Fruit fly (Drosophila melanogaster): Measurements from ENCODE around the gene Pi3K21B.

Gene Pi3K21B

dm6 chr2L:346781-347180 is 49.1 kb downstream of the Pi3K21B start:
- no peak for TF ChIP-seq rgr (GFP tag; optimal IDR thresholded peaks at IDR 0.05)
- TF ChIP-seq Myc (optimal IDR thresholded peaks at IDR 0.05): no peak
- no peak for TF ChIP-seq Dfd (GFP tag; optimal IDR thresholded peaks at IDR 0.05)
- no peak for TF ChIP-seq N (GFP tag; optimal IDR thresholded peaks at IDR 0.05)
- TF ChIP-seq GATAd (GFP tag; optimal IDR thresholded peaks at IDR 0.05): no peak
- TF ChIP-seq fru (GFP tag; optimal IDR thresholded peaks at IDR 0.05): no peak
- no peak for TF ChIP-seq dsf (GFP tag; optimal IDR thresholded peaks at IDR 0.05; ENCODE audit: borderline replicate concordance)
- TF ChIP-seq Sp1 (GFP tag; optimal IDR thresholded peaks at IDR 0.05): no peak
- TF ChIP-seq ey (GFP tag; optimal IDR thresholded peaks at IDR 0.05): no peak
- no peak for TF ChIP-seq foxo (GFP tag; optimal IDR thresholded peaks at IDR 0.05)
- TF ChIP-seq OdsH (GFP tag; optimal IDR thresholded peaks at IDR 0.05): no peak
- no peak for TF ChIP-seq psq (GFP tag; optimal IDR thresholded peaks at IDR 0.05)
- TF ChIP-seq Rel (GFP tag; optimal IDR thresholded peaks at IDR 0.05): no peak
- no peak for TF ChIP-seq Rel (tag; optimal IDR thresholded peaks at IDR 0.05)
- TF ChIP-seq CG9705 (GFP tag; optimal IDR thresholded peaks at IDR 0.05): no peak
- no peak for TF ChIP-seq br (GFP tag; optimal IDR thresholded peaks at IDR 0.05)
- no peak for TF ChIP-seq h (GFP tag; optimal IDR thresholded peaks at IDR 0.05)
- no peak for TF ChIP-seq brk (GFP tag; optimal IDR thresholded peaks at IDR 0.05)
- no peak for TF ChIP-seq dl (GFP tag; optimal IDR thresholded peaks at IDR 0.05; ENCODE audit: insufficient read depth in 1 of 2, partially characterized antibody in 2 of 2)
- TF ChIP-seq CrebA (GFP tag; optimal IDR thresholded peaks at IDR 0.05; ENCODE audit: borderline replicate concordance): no peak

DNA sequence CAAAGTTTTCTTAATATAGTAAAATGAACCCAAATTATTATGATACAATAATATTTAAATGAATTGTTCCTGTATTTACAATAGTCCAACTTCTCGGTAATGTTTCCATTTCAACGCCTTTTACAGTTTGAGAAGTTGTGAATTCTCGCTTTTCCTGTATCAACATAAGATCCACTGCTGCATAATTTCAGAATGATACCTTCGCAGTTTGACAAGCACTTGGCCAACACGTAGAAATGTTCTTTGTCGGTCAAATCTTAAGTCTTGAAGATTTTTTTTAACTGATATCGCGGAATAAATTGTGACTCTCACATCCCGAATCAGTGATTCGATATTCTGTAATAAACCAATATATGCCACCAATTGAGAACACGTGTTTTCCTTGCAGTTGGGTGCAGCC is 49.9 kb downstream of the Pi3K21B start:
- no peak for TF ChIP-seq jim (GFP tag; optimal IDR thresholded peaks at IDR 0.05)
- no peak for TF ChIP-seq ey (GFP tag; optimal IDR thresholded peaks at IDR 0.05)
- no peak for TF ChIP-seq fru (GFP tag; optimal IDR thresholded peaks at IDR 0.05)
- no peak for TF ChIP-seq Dfd (GFP tag; optimal IDR thresholded peaks at IDR 0.05)
- no peak for TF ChIP-seq pan (optimal IDR thresholded peaks at IDR 0.05)
- no peak for TF ChIP-seq sage (GFP tag; optimal IDR thresholded peaks at IDR 0.05)
- no peak for TF ChIP-seq Mio (GFP tag; optimal IDR thresholded peaks at IDR 0.05)
- no peak for TF ChIP-seq brk (GFP tag; optimal IDR thresholded peaks at IDR 0.05)
- TF ChIP-seq woc (GFP tag; optimal IDR thresholded peaks at IDR 0.05): no peak
- TF ChIP-seq Dif (GFP tag; optimal IDR thresholded peaks at IDR 0.05; ENCODE audit: partially characterized antibody): no peak
- no peak for TF ChIP-seq Hnf4 (GFP tag; optimal IDR thresholded peaks at IDR 0.05)
- TF ChIP-seq HLH106 (tag; optimal IDR thresholded peaks at IDR 0.05): no peak
